Fruit fly (Drosophila melanogaster) whole organism, embryonic: ENCODE data around the gene CalpB.

Source experiments
- ATbp ChIP-seq: fragments of 200-800 bp; sonication (Bioruptor generic); optimal IDR thresholded peaks from 2 replicates; lab custom pipeline; 2017; ENCODE audit warnings: missing biosample characterization, mild to moderate bottlenecking, missing genetic modification characterization, missing genetic modification reagents
- Adf1 ChIP-seq: fragments of 200-800 bp; sonication (Bioruptor generic); IDR thresholded peaks from 2 replicates; pipeline ENCODE4 v1.3.6; 2022; ENCODE audit warnings: missing biosample characterization, missing genetic modification characterization
- Atf-2 ChIP-seq: fragments of 200-800 bp; sonication (Bioruptor generic); optimal IDR thresholded peaks from 2 replicates; lab custom pipeline; 2016; ENCODE audit warnings: missing biosample characterization, missing genetic modification characterization
- BtbVII ChIP-seq: fragments of 200-800 bp; sonication (Bioruptor generic); optimal IDR thresholded peaks from 3 replicates; lab custom pipeline; 2017; ENCODE audit warnings: missing biosample characterization, mild to moderate bottlenecking, missing genetic modification characterization
- CG11504 ChIP-seq: fragments of 200-800 bp; sonication (Bioruptor generic); optimal IDR thresholded peaks from 3 replicates; lab custom pipeline; 2019; ENCODE audit warnings: missing biosample characterization, mild to moderate bottlenecking, missing genetic modification characterization, moderate library complexity
- CG13624 ChIP-seq: fragments of 200-800 bp; sonication (Bioruptor generic); optimal IDR thresholded peaks from 2 replicates; lab custom pipeline; 2016; ENCODE audit warnings: missing biosample characterization, missing genetic modification characterization
- CG14050 ChIP-seq: fragments of 200-800 bp; sonication (Bioruptor generic); IDR thresholded peaks from 3 replicates; pipeline ENCODE4 v1.3.6; 2022; ENCODE audit warnings: missing biosample characterization, missing genetic modification characterization
- CG14667 ChIP-seq: fragments of 200-800 bp; sonication (Bioruptor generic); IDR thresholded peaks from 2 replicates; pipeline ENCODE4 v1.3.6; 2022; ENCODE audit warnings: missing biosample characterization, missing genetic modification characterization
- CG15011 ChIP-seq: fragments of 200-800 bp; sonication (Bioruptor generic); optimal IDR thresholded peaks from 3 replicates; lab custom pipeline; 2018; ENCODE audit warnings: missing biosample characterization, mild to moderate bottlenecking, missing genetic modification characterization
- CG16779 ChIP-seq: fragments of 200-800 bp; sonication (Bioruptor generic); IDR thresholded peaks from 2 replicates; pipeline ENCODE4 v1.3.6; 2022; ENCODE audit warnings: missing biosample characterization, missing genetic modification characterization
- CG18619 ChIP-seq: fragments of 200-800 bp; sonication (Bioruptor generic); optimal IDR thresholded peaks from 3 replicates; lab custom pipeline; 2017; ENCODE audit warnings: missing biosample characterization, mild to moderate bottlenecking, missing genetic modification characterization
- CG2712 ChIP-seq: fragments of 200-800 bp; optimal IDR thresholded peaks from 3 replicates; lab custom pipeline; 2019; ENCODE audit warnings: missing biosample characterization, mild to moderate bottlenecking, missing genetic modification characterization, moderate library complexity
- CG3281 ChIP-seq: fragments of 200-800 bp; sonication (Bioruptor generic); optimal IDR thresholded peaks from 3 replicates; lab custom pipeline; 2017; ENCODE audit warnings: missing biosample characterization, mild to moderate bottlenecking, missing genetic modification characterization
- CG34422 ChIP-seq: fragments of 200-800 bp; sonication (Bioruptor generic); IDR thresholded peaks from 3 replicates; pipeline ENCODE4 v1.3.6; 2022; ENCODE audit warnings: missing biosample characterization, missing genetic modification characterization
- CG4328 ChIP-seq: fragments of 200-800 bp; sonication (Bioruptor generic); optimal IDR thresholded peaks from 3 replicates; lab custom pipeline; 2017; ENCODE audit warnings: missing biosample characterization, missing genetic modification reagents, missing genetic modification characterization
- CG6765 ChIP-seq: fragments of 200-800 bp; sonication (Bioruptor generic); optimal IDR thresholded peaks from 3 replicates; lab custom pipeline; 2017; ENCODE audit warnings: missing biosample characterization, mild to moderate bottlenecking, missing genetic modification characterization
- Dip2 ChIP-seq: fragments of 200-800 bp; sonication (Bioruptor generic); IDR thresholded peaks from 2 replicates; pipeline ENCODE4 v1.3.6; 2022; ENCODE audit warnings: missing biosample characterization, missing genetic modification characterization
- Dref ChIP-seq: fragments of 200-800 bp; sonication (Bioruptor generic); IDR thresholded peaks from 2 replicates; pipeline ENCODE4 v1.3.6; 2022; ENCODE audit warnings: missing biosample characterization, missing genetic modification characterization
- Ets97D ChIP-seq: fragments of 200-800 bp; sonication (Bioruptor generic); optimal IDR thresholded peaks from 3 replicates; lab custom pipeline; 2016; ENCODE audit warnings: missing biosample characterization, missing genetic modification characterization
- MBD-R2 ChIP-seq: fragments of 200-800 bp; sonication (Bioruptor generic); IDR thresholded peaks from 2 replicates; pipeline ENCODE4 v1.3.6; 2022; ENCODE audit warnings: missing biosample characterization, missing genetic modification characterization
- Med ChIP-seq: fragments of 200-800 bp; sonication (Bioruptor generic); peaks from one replicate; lab custom pipeline; 2016; ENCODE audit warnings: missing biosample characterization, missing genetic modification characterization, mild to moderate bottlenecking, inconsistent platforms, moderate library complexity
- Optix ChIP-seq: fragments of 200-800 bp; sonication (Bioruptor generic); IDR thresholded peaks from 3 replicates; pipeline ENCODE4 v1.3.6; 2022; ENCODE audit warnings: missing biosample characterization, missing genetic modification characterization
- Pdp1 ChIP-seq, 2 experiments: fragments of 200-800 bp; sonication (Bioruptor generic); optimal IDR thresholded peaks; 3 replicates each; lab custom pipeline; 2016; ENCODE audit warnings: missing biosample characterization in 2 of 2, missing genetic modification characterization in 2 of 2, mild to moderate bottlenecking in 1 of 2, moderate library complexity in 1 of 2
- Sin3A ChIP-seq: fragments of >200 bp; optimal IDR thresholded peaks from 2 replicates; lab custom pipeline; 2018
- Sox102F ChIP-seq: fragments of 200-800 bp; sonication (Bioruptor generic); optimal IDR thresholded peaks from 2 replicates; lab custom pipeline; 2018; ENCODE audit warnings: missing biosample characterization, mild to moderate bottlenecking, missing genetic modification characterization, moderate library complexity
- Xbp1 ChIP-seq: fragments of 200-800 bp; sonication (Bioruptor generic); optimal IDR thresholded peaks from 3 replicates; lab custom pipeline; 2016; ENCODE audit warnings: missing biosample characterization, mild to moderate bottlenecking, missing genetic modification characterization
- Xrp1 ChIP-seq: fragments of 200-800 bp; sonication (Bioruptor generic); IDR thresholded peaks from 2 replicates; pipeline ENCODE4 v1.3.6; 2022; ENCODE audit warnings: missing biosample characterization, missing genetic modification characterization
- aop ChIP-seq: fragments of 200-800 bp; sonication (Bioruptor generic); IDR thresholded peaks from 2 replicates; pipeline ENCODE4 v1.3.6; 2022; ENCODE audit warnings: missing biosample characterization, missing genetic modification characterization
- ase ChIP-seq: fragments of 200-800 bp; sonication (Bioruptor generic); IDR thresholded peaks from 3 replicates; pipeline ENCODE4 v1.3.6; 2022; ENCODE audit warnings: missing biosample characterization, missing genetic modification characterization
- bsh ChIP-seq, 2 experiments: fragments of 200-800 bp; sonication (Bioruptor generic); optimal IDR thresholded peaks; 2 replicates each; lab custom pipeline; 2017 to 2018; ENCODE audit warnings: mild to moderate bottlenecking in 2 of 2, missing biosample characterization in 2 of 2, missing genetic modification characterization in 2 of 2, moderate library complexity in 1 of 2
- chm ChIP-seq: fragments of 200-800 bp; sonication (Bioruptor generic); IDR thresholded peaks from 2 replicates; pipeline ENCODE4 v1.3.6; 2022; ENCODE audit warnings: missing biosample characterization, missing genetic modification characterization
- crol ChIP-seq: fragments of 200-800 bp; sonication (Bioruptor generic); IDR thresholded peaks from 2 replicates; pipeline ENCODE4 v1.3.6; 2022; ENCODE audit warnings: missing biosample characterization, missing genetic modification characterization
- cwo ChIP-seq: fragments of 200-800 bp; sonication (Bioruptor generic); optimal IDR thresholded peaks from 3 replicates; lab custom pipeline; 2017; ENCODE audit warnings: missing biosample characterization, missing genetic modification characterization, mild to moderate bottlenecking, moderate library complexity, missing genetic modification reagents
- dysf ChIP-seq: fragments of 200-800 bp; sonication (Bioruptor generic); IDR thresholded peaks from 3 replicates; pipeline ENCODE4 v1.3.6; 2022; ENCODE audit warnings: missing biosample characterization, missing genetic modification characterization
- emc ChIP-seq: fragments of 200-800 bp; sonication (Bioruptor generic); optimal IDR thresholded peaks from 2 replicates; lab custom pipeline; 2016; ENCODE audit warnings: missing biosample characterization, missing genetic modification characterization
- exex ChIP-seq: fragments of 200-800 bp; sonication (Bioruptor generic); optimal IDR thresholded peaks from 4 replicates; lab custom pipeline; 2018; ENCODE audit warnings: missing biosample characterization, mild to moderate bottlenecking, missing genetic modification characterization, moderate library complexity
- gce ChIP-seq: fragments of 200-800 bp; sonication (Bioruptor generic); IDR thresholded peaks from 3 replicates; pipeline ENCODE4 v1.3.6; 2022; ENCODE audit warnings: missing biosample characterization, missing genetic modification characterization
- hb ChIP-seq: fragments of 200-800 bp; sonication (Bioruptor generic); IDR thresholded peaks from 3 replicates; pipeline ENCODE4 v1.3.6; 2022; ENCODE audit warnings: missing biosample characterization, missing genetic modification characterization; ENCODE audit not compliant: partially characterized antibody
- hkb ChIP-seq, 2 experiments: fragments of 200-800 bp in 1 of 2; fragments of >200 bp in 1 of 2; sonication (Bioruptor generic) in 1 of 2; IDR thresholded peaks in 1 of 2; optimal IDR thresholded peaks in 1 of 2; 2 replicates each; pipeline versions ENCODE4 v1.3.6 to Lab custom; 2017 to 2022; ENCODE audit warnings: missing biosample characterization in 1 of 2, missing genetic modification characterization in 1 of 2
- kay ChIP-seq: fragments of 200-800 bp; sonication (Bioruptor generic); optimal IDR thresholded peaks from 2 replicates; lab custom pipeline; 2016; ENCODE audit warnings: missing biosample characterization, missing genetic modification characterization
- lab ChIP-seq: fragments of 200-800 bp; sonication (Bioruptor generic); optimal IDR thresholded peaks from 3 replicates; lab custom pipeline; 2017; ENCODE audit warnings: missing biosample characterization, missing genetic modification characterization, mild to moderate bottlenecking, moderate library complexity, missing genetic modification reagents
- lbe ChIP-seq: fragments of 200-800 bp; sonication (Bioruptor generic); optimal IDR thresholded peaks from 2 replicates; lab custom pipeline; 2016; ENCODE audit warnings: missing biosample characterization, mild to moderate bottlenecking, missing genetic modification characterization
- maf-S ChIP-seq: fragments of 200-800 bp; sonication (Bioruptor generic); optimal IDR thresholded peaks from 2 replicates; lab custom pipeline; 2016; ENCODE audit warnings: missing biosample characterization, missing genetic modification characterization
- onecut ChIP-seq: fragments of 200-800 bp; sonication (Bioruptor generic); IDR thresholded peaks from 2 replicates; pipeline ENCODE4 v1.3.6; 2022; ENCODE audit warnings: missing biosample characterization, missing genetic modification characterization
- pum ChIP-seq: fragments of 200-800 bp; sonication (Bioruptor generic); optimal IDR thresholded peaks from 2 replicates; lab custom pipeline; 2016; ENCODE audit warnings: missing biosample characterization, missing genetic modification characterization
- row ChIP-seq: fragments of 200-800 bp; sonication (Bioruptor generic); IDR thresholded peaks from 3 replicates; pipeline ENCODE4 v1.3.6; 2022; ENCODE audit warnings: missing biosample characterization, missing genetic modification characterization
- sd ChIP-seq: fragments of 200-800 bp; sonication (Bioruptor generic); optimal IDR thresholded peaks from 3 replicates; lab custom pipeline; 2018; ENCODE audit warnings: missing biosample characterization, mild to moderate bottlenecking, missing genetic modification characterization, moderate library complexity
- sens ChIP-seq: fragments of 200-800 bp; sonication (Bioruptor generic); peaks from one replicate; lab custom pipeline; 2016; ENCODE audit warnings: missing biosample characterization, missing genetic modification characterization
- sisA ChIP-seq: fragments of 200-800 bp; sonication (Bioruptor generic); IDR thresholded peaks from 2 replicates; pipeline ENCODE4 v1.3.6; 2022; ENCODE audit warnings: missing biosample characterization, missing genetic modification characterization
- tup ChIP-seq: fragments of 200-800 bp; sonication (Bioruptor generic); optimal IDR thresholded peaks from 2 replicates; lab custom pipeline; 2016; ENCODE audit warnings: missing biosample characterization, mild to moderate bottlenecking, missing genetic modification characterization, moderate library complexity
- wor ChIP-seq: fragments of 200-800 bp; sonication (Bioruptor generic); IDR thresholded peaks from 2 replicates; pipeline ENCODE4 v1.3.6; 2022; ENCODE audit warnings: missing biosample characterization, missing genetic modification characterization

Gene CalpB

dm6 chr3L:9897164-9897783 is 8.7 kb downstream of the CalpB start (continued):
- TF ChIP-seq hb (GFP tag; lab: Robert Waterston, UW), result no peak
- no peak for TF ChIP-seq tup (GFP tag; lab: Kevin White, UChicago)
- TF ChIP-seq sisA (GFP tag; lab: Robert Waterston, UW), result peak; percentile 23; the same call in 1 of the 2 replicates
- TF ChIP-seq Med (GFP tag; lab: Kevin White, UChicago), result no peak
- peak; percentile 68 for TF ChIP-seq sens (GFP tag; lab: Kevin White, UChicago)
- no peak for TF ChIP-seq Sin3A (lab: Kevin White, UChicago)
- TF ChIP-seq CG2712, result peak; percentile 4
- no peak for TF ChIP-seq CG14667
- TF ChIP-seq dysf (GFP tag; lab: Robert Waterston, UW), result 0 out of 3 replicates have a peak, but pooled peaks have one; percentile 7
- no peak for TF ChIP-seq CG15011 (GFP tag; lab: Kevin White, UChicago)
- TF ChIP-seq pum (GFP tag; lab: Kevin White, UChicago), result no peak
- no peak for TF ChIP-seq onecut (GFP tag; lab: Robert Waterston, UW)
- no peak for TF ChIP-seq gce (GFP tag; lab: Robert Waterston, UW)
- no peak for TF ChIP-seq ase
- TF ChIP-seq crol, result no peak
- no peak for TF ChIP-seq row
- TF ChIP-seq emc, result no peak
- TF ChIP-seq wor (GFP tag; lab: Robert Waterston, UW), result no peak
- TF ChIP-seq MBD-R2 (GFP tag; lab: Robert Waterston, UW), result no peak
- no peak for TF ChIP-seq Atf-2 (GFP tag; lab: Kevin White, UChicago)
- 0 out of 2 replicates have a peak, but pooled peaks have one; percentile 29 for TF ChIP-seq Xrp1
- no peak for TF ChIP-seq Ets97D
- no peak for TF ChIP-seq CG6765 (GFP tag; lab: Kevin White, UChicago)
- no peak for TF ChIP-seq CG16779 (GFP tag; lab: Robert Waterston, UW)
- peak; percentile 35 for TF ChIP-seq sd (tag; lab: Kevin White, UChicago)
- TF ChIP-seq lbe, result peak; percentile 20
- no peak for TF ChIP-seq hkb (optimal IDR thresholded peaks at IDR 0.05; lab: Kevin White, UChicago)
- TF ChIP-seq hkb (GFP tag; IDR thresholded peaks at IDR 0.05; lab: Robert Waterston, UW), result peak; percentile 33; the same call in 1 of the 2 replicates
- TF ChIP-seq exex, result peak; percentile 44
- peak; percentile 39 for TF ChIP-seq Xbp1 (GFP tag; lab: Kevin White, UChicago)
- peak; percentile 14 for TF ChIP-seq CG3281 (GFP tag; lab: Kevin White, UChicago)
- no peak for TF ChIP-seq CG4328 (GFP tag; lab: Kevin White, UChicago)
- no peak for TF ChIP-seq maf-S (GFP tag; lab: Kevin White, UChicago)
- TF ChIP-seq kay, result peak; percentile 7
- TF ChIP-seq CG34422 (GFP tag; lab: Robert Waterston, UW), result 0 out of 3 replicates have a peak, but pooled peaks have one; percentile 8
- TF ChIP-seq Pdp1 (GFP tag; optimal IDR thresholded peaks at IDR 0.05; lab: Kevin White, UChicago), result peak in 1 of 2 experiments; percentile 2
- TF ChIP-seq CG13624 (GFP tag; lab: Kevin White, UChicago), result no peak
- peak; percentile 27 for TF ChIP-seq Sox102F (GFP tag; lab: Kevin White, UChicago)
- no peak for TF ChIP-seq Optix (GFP tag; lab: Robert Waterston, UW)
- TF ChIP-seq chm (GFP tag; lab: Robert Waterston, UW), result no peak
- peak; percentile 21 for TF ChIP-seq lab
- no peak for TF ChIP-seq BtbVII (GFP tag; lab: Kevin White, UChicago)
- TF ChIP-seq Adf1 (GFP tag; lab: Robert Waterston, UW), result peak; percentile 11; the same call in 1 of the 2 replicates
- no peak for TF ChIP-seq CG11504
- no peak for TF ChIP-seq Dip2 (GFP tag; lab: Robert Waterston, UW)
- TF ChIP-seq CG18619 (GFP tag; lab: Kevin White, UChicago), result no peak
- no peak for TF ChIP-seq ATbp (GFP tag; lab: Kevin White, UChicago)
- peak; percentile 3 for TF ChIP-seq cwo (GFP tag; lab: Kevin White, UChicago)
- peak in 1 of 2 experiments; percentile 9 for TF ChIP-seq bsh (GFP tag; optimal IDR thresholded peaks at IDR 0.05; lab: Kevin White, UChicago)
- TF ChIP-seq aop, result no peak
- no peak for TF ChIP-seq CG14050
- no peak for TF ChIP-seq Dref (GFP tag; lab: Robert Waterston, UW)
